Worm (Caenorhabditis elegans) whole organism, L3 larva: ENCODE measurements around the gene C02F4.5.

Experiments used
- R02D3.7 ChIP-seq: fragments of 150-350 bp; optimal IDR thresholded peaks from 2 replicates; lab custom pipeline; 2014; ENCODE audit warnings: missing biosample characterization, missing genetic modification characterization
- ZK546.5 ChIP-seq: sonication (generic microtip); optimal IDR thresholded peaks from 2 replicates; lab custom pipeline; 2017; ENCODE audit warnings: missing biosample characterization, missing genetic modification characterization
- aly-2 ChIP-seq: fragments of 150-350 bp; optimal IDR thresholded peaks from 2 replicates; lab custom pipeline; 2014; ENCODE audit warnings: missing biosample characterization, missing genetic modification characterization
- ama-1 ChIP-seq: fragments of 150-350 bp; optimal IDR thresholded peaks from 2 replicates; lab custom pipeline; 2018
- ceh-16 ChIP-seq: sonication (generic microtip); optimal IDR thresholded peaks from 2 replicates; lab custom pipeline; 2017; ENCODE audit warnings: missing biosample characterization, missing genetic modification characterization
- ceh-28 ChIP-seq: fragments of 150-350 bp; optimal IDR thresholded peaks from 2 replicates; lab custom pipeline; 2014; ENCODE audit warnings: missing biosample characterization, missing genetic modification reagents, missing genetic modification characterization
- ceh-82 ChIP-seq: fragments of 150-350 bp; optimal IDR thresholded peaks from 2 replicates; lab custom pipeline; 2014; ENCODE audit warnings: missing biosample characterization, missing genetic modification characterization
- ceh-9 ChIP-seq: sonication (generic microtip); optimal IDR thresholded peaks from 2 replicates; lab custom pipeline; 2018; ENCODE audit warnings: missing biosample characterization, missing genetic modification characterization
- daf-12 ChIP-seq: fragments of 150-350 bp; optimal IDR thresholded peaks from 2 replicates; lab custom pipeline; 2014; ENCODE audit warnings: missing biosample characterization, missing genetic modification reagents, missing genetic modification characterization
- egl-27 ChIP-seq: sonication (generic microtip); optimal IDR thresholded peaks from 4 replicates; lab custom pipeline; 2017; ENCODE audit warnings: missing biosample characterization, missing genetic modification reagents, missing genetic modification characterization
- egl-5 ChIP-seq: fragments of 150-350 bp; optimal IDR thresholded peaks from 2 replicates; lab custom pipeline; 2017; ENCODE audit warnings: missing biosample characterization, missing genetic modification reagents, missing genetic modification characterization, inconsistent platforms
- elt-1 ChIP-seq: fragments of 150-350 bp; optimal IDR thresholded peaks from 2 replicates; lab custom pipeline; 2014; ENCODE audit warnings: missing biosample characterization, missing genetic modification characterization
- elt-2 ChIP-seq: sonication (generic microtip); optimal IDR thresholded peaks from 2 replicates; lab custom pipeline; 2016; ENCODE audit warnings: missing genetic modification reagents, mild to moderate bottlenecking, missing genetic modification characterization, missing compliant biosample characterization
- eor-1 ChIP-seq, 2 experiments: fragments of 150-350 bp; optimal IDR thresholded peaks; 2 replicates each; lab custom pipeline; 2014 to 2018; ENCODE audit warnings: missing biosample characterization in 2 of 2, missing genetic modification characterization in 2 of 2
- fkh-10 ChIP-seq: sonication (generic microtip); optimal IDR thresholded peaks from 2 replicates; lab custom pipeline; 2017; ENCODE audit warnings: missing biosample characterization, missing genetic modification reagents, missing genetic modification characterization
- fkh-2 ChIP-seq: fragments of 150-350 bp; optimal IDR thresholded peaks from 2 replicates; lab custom pipeline; 2014; ENCODE audit warnings: missing biosample characterization, missing genetic modification reagents, missing genetic modification characterization
- hmg-11 ChIP-seq: sonication (generic microtip); optimal IDR thresholded peaks from 2 replicates; lab custom pipeline; 2016; ENCODE audit warnings: missing genetic modification characterization, missing compliant biosample characterization
- jun-1 ChIP-seq: fragments of 150-350 bp; optimal IDR thresholded peaks from 2 replicates; lab custom pipeline; 2014; ENCODE audit warnings: missing biosample characterization, missing genetic modification reagents, missing genetic modification characterization
- lin-15B ChIP-seq: fragments of 150-350 bp; optimal IDR thresholded peaks from 2 replicates; lab custom pipeline; 2014; ENCODE audit warnings: missing biosample characterization, missing genetic modification characterization
- lin-39 ChIP-seq: fragments of 150-350 bp; optimal IDR thresholded peaks from 2 replicates; lab custom pipeline; 2018; ENCODE audit warnings: missing biosample characterization, missing genetic modification reagents, missing genetic modification characterization
- lsy-12 ChIP-seq: sonication (generic microtip); optimal IDR thresholded peaks from 2 replicates; lab custom pipeline; 2016; ENCODE audit warnings: mild to moderate bottlenecking, missing genetic modification characterization, missing compliant biosample characterization
- mdl-1 ChIP-seq: fragments of 150-350 bp; optimal IDR thresholded peaks from 2 replicates; lab custom pipeline; 2014; ENCODE audit warnings: missing biosample characterization, missing genetic modification characterization
- mml-1 ChIP-seq: fragments of 150-350 bp; sonication (generic microtip); optimal IDR thresholded peaks from 3 replicates; lab custom pipeline; 2014; ENCODE audit warnings: missing biosample characterization, missing genetic modification characterization
- nfya-1 ChIP-seq: sonication (generic microtip); optimal IDR thresholded peaks from 2 replicates; lab custom pipeline; 2017; ENCODE audit warnings: missing genetic modification characterization, mild to moderate bottlenecking, missing compliant biosample characterization, antibody characterized with exemption, moderate library complexity; ENCODE audit not compliant: insufficient read depth
- nhr-11 ChIP-seq: fragments of 150-350 bp; optimal IDR thresholded peaks from 2 replicates; lab custom pipeline; 2014; ENCODE audit warnings: missing biosample characterization, missing genetic modification characterization
- nhr-237 ChIP-seq: fragments of 150-350 bp; optimal IDR thresholded peaks from 2 replicates; lab custom pipeline; 2014; ENCODE audit warnings: missing biosample characterization, missing genetic modification characterization
- nhr-25 ChIP-seq: sonication (generic microtip); optimal IDR thresholded peaks from 2 replicates; lab custom pipeline; 2017; ENCODE audit warnings: missing biosample characterization, missing genetic modification characterization
- nhr-43 ChIP-seq: sonication (generic microtip); optimal IDR thresholded peaks from 2 replicates; lab custom pipeline; 2016; ENCODE audit warnings: mild to moderate bottlenecking, missing genetic modification characterization, missing compliant biosample characterization; ENCODE audit not compliant: poor library complexity, severe bottlenecking
- nhr-67 ChIP-seq: fragments of 150-350 bp; optimal IDR thresholded peaks from 2 replicates; lab custom pipeline; 2014; ENCODE audit warnings: missing biosample characterization, missing genetic modification characterization
- nhr-76 ChIP-seq: fragments of 150-350 bp; sonication (generic microtip); optimal IDR thresholded peaks from 5 replicates; lab custom pipeline; 2014; ENCODE audit warnings: missing biosample characterization, missing genetic modification characterization
- nhr-77 ChIP-seq: fragments of 150-350 bp; optimal IDR thresholded peaks from 2 replicates; lab custom pipeline; 2014; ENCODE audit warnings: missing biosample characterization, missing genetic modification characterization
- pha-4 ChIP-seq: fragments of 150-350 bp; optimal IDR thresholded peaks from 2 replicates; lab custom pipeline; 2014; ENCODE audit warnings: missing biosample characterization, missing genetic modification reagents, missing genetic modification characterization
- pqm-1 ChIP-seq: fragments of 150-350 bp; optimal IDR thresholded peaks from 2 replicates; lab custom pipeline; 2017; ENCODE audit warnings: missing biosample characterization, missing genetic modification characterization, inconsistent platforms
- sea-2 ChIP-seq: fragments of 150-350 bp; sonication (generic microtip); optimal IDR thresholded peaks from 4 replicates; lab custom pipeline; 2014; ENCODE audit warnings: missing biosample characterization, missing genetic modification reagents, missing genetic modification characterization
- skn-1 ChIP-seq: fragments of 150-350 bp; optimal IDR thresholded peaks from 2 replicates; lab custom pipeline; 2014; ENCODE audit warnings: missing biosample characterization, missing genetic modification characterization
- snpc-4 ChIP-seq: fragments of 150-350 bp; optimal IDR thresholded peaks from 2 replicates; lab custom pipeline; 2014; ENCODE audit warnings: missing biosample characterization, missing genetic modification characterization
- tbx-2 ChIP-seq: sonication (generic microtip); optimal IDR thresholded peaks from 2 replicates; lab custom pipeline; 2016; ENCODE audit warnings: mild to moderate bottlenecking, missing genetic modification characterization, missing compliant biosample characterization
- unc-39 ChIP-seq: sonication (generic microtip); optimal IDR thresholded peaks from 4 replicates; lab custom pipeline; 2017; ENCODE audit warnings: missing biosample characterization, missing genetic modification characterization
- unc-62 ChIP-seq: fragments of 150-350 bp; sonication (generic microtip); optimal IDR thresholded peaks from 4 replicates; lab custom pipeline; 2014; ENCODE audit warnings: missing biosample characterization, missing genetic modification reagents, missing genetic modification characterization
- ztf-11 ChIP-seq: fragments of 150-350 bp; optimal IDR thresholded peaks from 2 replicates; lab custom pipeline; 2014; ENCODE audit warnings: missing biosample characterization, missing genetic modification characterization
- ztf-4 ChIP-seq: fragments of 150-350 bp; optimal IDR thresholded peaks from 2 replicates; lab custom pipeline; 2014; ENCODE audit warnings: missing biosample characterization, missing genetic modification characterization

Gene C02F4.5

ce11 chrIV:10521106-10521505 lies 2.8 kb downstream of the C02F4.5 start, which contains the start of gene cal-4:
TSS of gene cal-4 (plus strand) at chrIV:10521406.
- TF ChIP-seq unc-62 (no peak), ceh-9 (tag; lab: Kevin White, UChicago) (no peak), lin-39 (tag; lab: Kevin White, UChicago) (no peak), mdl-1 (no peak)

DNA sequence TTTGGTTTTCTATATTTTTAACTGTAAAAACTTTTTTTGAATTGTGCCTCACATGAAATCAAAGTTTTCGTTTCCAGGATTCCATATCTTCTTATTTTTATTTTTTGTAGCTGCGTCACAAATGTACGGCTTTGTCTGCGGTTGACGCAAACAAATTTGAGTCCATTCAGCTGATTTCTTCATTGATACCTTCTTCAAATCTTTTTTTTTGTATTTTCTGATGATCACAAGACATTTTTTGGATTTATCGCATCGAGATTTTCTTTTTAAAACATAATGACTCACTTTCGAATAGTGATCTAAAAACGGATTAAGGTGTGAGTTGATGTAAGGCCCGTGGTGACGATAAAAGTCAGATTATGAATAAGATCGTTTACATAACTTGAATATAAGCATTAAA lies 5.3 kb downstream of the C02F4.5 start:
- TF ChIP-seq R02D3.7 (no peak), ceh-16 (tag; lab: Kevin White, UChicago) (no peak), ztf-4 (tag; lab: Kevin White, UChicago) (no peak), nhr-25 (no peak), nhr-237 (tag; lab: Kevin White, UChicago) (no peak)

ce11 chrIV:10515128-10515527 lies 8.8 kb downstream of the C02F4.5 start, which contains the start of gene C02F4.4:
TSS of gene C02F4.4 (minus strand) at chrIV:10515228.
- TF ChIP-seq hmg-11 (no peak), nfya-1 (no peak), daf-12 (tag; lab: Kevin White, UChicago) (no peak), jun-1 (tag; lab: Kevin White, UChicago) (no peak), aly-2 (tag; lab: Kevin White, UChicago) (no peak)
- TF ChIP-seq, all 47 proteins: peak for 0

ce11 chrIV:10513266-10513665 lies 10.7 kb downstream of the C02F4.5 start:
- TF ChIP-seq ceh-28 (tag; lab: Kevin White, UChicago) (no peak), pha-4 (tag; lab: Kevin White, UChicago) (peak; percentile 9), elt-2 (tag; lab: Kevin White, UChicago) (peak; percentile 77)

- TF ChIP-seq lin-39 (tag; lab: Kevin White, UChicago) (peak; percentile 45), ceh-28 (tag; lab: Kevin White, UChicago) (no peak), nfya-1 (peak; percentile 26), egl-5 (tag; lab: Kevin White, UChicago) (peak; percentile 64)
Observed at ce11 chrIV:10512752-10513151, 11.2 kb downstream of the C02F4.5 start.

- TF ChIP-seq unc-62, result no peak
- no peak for TF ChIP-seq ama-1 (lab: Kevin White, UChicago)
- no peak for TF ChIP-seq ZK546.5
- TF ChIP-seq nhr-67 (tag; lab: Kevin White, UChicago), result no peak
- TF ChIP-seq fkh-2 (tag; lab: Kevin White, UChicago), result no peak
- no peak for TF ChIP-seq nhr-77 (tag; lab: Kevin White, UChicago)
- TF ChIP-seq egl-27 (tag; lab: Kevin White, UChicago), result no peak
- no peak for TF ChIP-seq daf-12 (tag; lab: Kevin White, UChicago)
- no peak for TF ChIP-seq nhr-43 (tag; lab: Kevin White, UChicago)
- TF ChIP-seq nhr-76, result no peak
- TF ChIP-seq lin-15B, result no peak
- no peak for TF ChIP-seq lin-39 (tag; lab: Kevin White, UChicago)
- TF ChIP-seq lsy-12 (tag; lab: Kevin White, UChicago), result no peak
- TF ChIP-seq fkh-10 (GFP tag; lab: Kevin White, UChicago), result no peak
- TF ChIP-seq mml-1, result no peak
- peak; percentile 90 for TF ChIP-seq pqm-1
- no peak for TF ChIP-seq hmg-11
- TF ChIP-seq ceh-9 (tag; lab: Kevin White, UChicago), result no peak
- no peak for TF ChIP-seq ztf-4 (tag; lab: Kevin White, UChicago)
- no peak for TF ChIP-seq elt-1 (tag; lab: Kevin White, UChicago)
- no peak for TF ChIP-seq egl-5 (tag; lab: Kevin White, UChicago)
- peak; percentile 8 for TF ChIP-seq nfya-1
- no peak for TF ChIP-seq tbx-2 (tag; lab: Kevin White, UChicago)
- no peak for TF ChIP-seq sea-2 (GFP tag; lab: Kevin White, UChicago)
- no peak for TF ChIP-seq ceh-82
- TF ChIP-seq eor-1 (tag; optimal IDR thresholded peaks at IDR 0.05; lab: Kevin White, UChicago), result no peak
- no peak for TF ChIP-seq aly-2 (tag; lab: Kevin White, UChicago)
- no peak for TF ChIP-seq unc-39
- no peak for TF ChIP-seq R02D3.7
- no peak for TF ChIP-seq ztf-11 (tag; lab: Kevin White, UChicago)
- TF ChIP-seq pha-4 (tag; lab: Kevin White, UChicago), result peak; percentile 84
- TF ChIP-seq mdl-1, result no peak
- no peak for TF ChIP-seq nhr-11
- no peak for TF ChIP-seq ceh-28 (tag; lab: Kevin White, UChicago)
- TF ChIP-seq jun-1 (tag; lab: Kevin White, UChicago), result peak; percentile 77
- peak; percentile 94 for TF ChIP-seq elt-2 (tag; lab: Kevin White, UChicago)
- no peak for TF ChIP-seq skn-1
- TF ChIP-seq nhr-25, result no peak
- no peak for TF ChIP-seq snpc-4
- TF ChIP-seq, all 47 proteins: peak for 5
Observed at ce11 chrIV:10511432-10511831, 12.5 kb downstream of the C02F4.5 start.
